Worm (Caenorhabditis elegans): ENCODE measurements around the gene C03H12.1.

ce11 chrX:15666169-15666811, 23.0 kb upstream of the C03H12.1 start, which contains the start of gene pcdr-1:
- no peak for TF ChIP-seq hmg-4 (GFP tag; optimal IDR thresholded peaks at IDR 0.05)
- TF ChIP-seq scrt-1 (GFP tag; IDR thresholded peaks at IDR 0.05): no peak
- TF ChIP-seq hnd-1 (tag; optimal IDR thresholded peaks at IDR 0.05): no peak
- no peak for TF ChIP-seq ama-1 (optimal IDR thresholded peaks at IDR 0.05)

Measured in whole organism, early embryonic.